Worm (Caenorhabditis elegans) whole organism, L1 larva: ENCODE measurements around the gene T21C12.8.

ENCODE experiments used
- F16B12.6 ChIP-seq: fragments of 150-350 bp; optimal IDR thresholded peaks from 2 replicates; lab custom pipeline; 2014; ENCODE audit warnings: missing biosample characterization, missing genetic modification characterization
- aha-1 ChIP-seq: fragments of 150-350 bp; optimal IDR thresholded peaks from 2 replicates; lab custom pipeline; 2014; ENCODE audit warnings: missing biosample characterization, missing genetic modification characterization
- aly-2 ChIP-seq: fragments of 150-350 bp; optimal IDR thresholded peaks from 2 replicates; lab custom pipeline; 2014; ENCODE audit warnings: missing biosample characterization, missing genetic modification characterization
- efl-3 ChIP-seq: fragments of 200-800 bp; sonication (Bioruptor generic); optimal IDR thresholded peaks from 2 replicates; lab custom pipeline; 2018; ENCODE audit warnings: mild to moderate bottlenecking, missing genetic modification characterization, missing compliant biosample characterization
- elt-2 ChIP-seq: sonication (generic microtip); optimal IDR thresholded peaks from 2 replicates; lab custom pipeline; 2016; ENCODE audit warnings: missing genetic modification characterization, mild to moderate bottlenecking, inconsistent platforms, missing compliant biosample characterization, missing genetic modification reagents
- elt-3 ChIP-seq, 6 experiments: fragments of 150-350 bp in 1 of 6; sonication (generic microtip); optimal IDR thresholded peaks; 2 replicates each; lab custom pipeline; 2017 to 2018; ENCODE audit warnings: missing biosample characterization in 6 of 6, missing genetic modification characterization in 6 of 6, inconsistent platforms in 1 of 6
- ets-5 ChIP-seq: fragments of 200-800 bp; sonication (Bioruptor generic); IDR thresholded peaks from 2 replicates; pipeline ENCODE4 v1.3.6; 2022; ENCODE audit warnings: missing genetic modification characterization, missing compliant biosample characterization
- fkh-10 ChIP-seq: sonication (generic microtip); optimal IDR thresholded peaks from 2 replicates; lab custom pipeline; 2017; ENCODE audit warnings: missing biosample characterization, missing genetic modification reagents, missing genetic modification characterization
- fkh-8 ChIP-seq: sonication (generic microtip); optimal IDR thresholded peaks from 2 replicates; lab custom pipeline; 2016; ENCODE audit warnings: mild to moderate bottlenecking, missing genetic modification characterization, missing compliant biosample characterization
- fos-1 ChIP-seq: fragments of 150-350 bp; optimal IDR thresholded peaks from 2 replicates; lab custom pipeline; 2014; ENCODE audit warnings: missing biosample characterization, missing genetic modification characterization
- hlh-4 ChIP-seq: sonication (generic microtip); optimal IDR thresholded peaks from 2 replicates; lab custom pipeline; 2016; ENCODE audit warnings: mild to moderate bottlenecking, missing genetic modification characterization, missing compliant biosample characterization
- lin-13 ChIP-seq: fragments of 150-350 bp; optimal IDR thresholded peaks from 2 replicates; lab custom pipeline; 2014; ENCODE audit warnings: missing biosample characterization, missing genetic modification reagents, missing genetic modification characterization
- lin-14 ChIP-seq: fragments of 200-800 bp; sonication (Bioruptor generic); optimal IDR thresholded peaks from 2 replicates; lab custom pipeline; 2018; ENCODE audit warnings: mild to moderate bottlenecking, missing genetic modification characterization, moderate library complexity, missing compliant biosample characterization
- lin-15B ChIP-seq: fragments of 150-350 bp; sonication (generic microtip); optimal IDR thresholded peaks from 3 replicates; lab custom pipeline; 2014; ENCODE audit warnings: missing biosample characterization, missing genetic modification characterization
- lin-39 ChIP-seq: fragments of 150-350 bp; optimal IDR thresholded peaks from 2 replicates; lab custom pipeline; 2014; ENCODE audit warnings: missing biosample characterization, missing genetic modification reagents, missing genetic modification characterization
- lir-3 ChIP-seq: sonication (generic microtip); optimal IDR thresholded peaks from 2 replicates; lab custom pipeline; 2016; ENCODE audit warnings: mild to moderate bottlenecking, missing genetic modification characterization, moderate library complexity, missing compliant biosample characterization; ENCODE audit not compliant: poor library complexity
- mab-9 ChIP-seq: fragments of 200-800 bp; sonication (Bioruptor generic); IDR thresholded peaks from 2 replicates; pipeline ENCODE4 v1.3.6; 2022; ENCODE audit warnings: missing genetic modification reagents, missing genetic modification characterization, missing compliant biosample characterization
- mdl-1 ChIP-seq, 2 experiments: fragments of 150-350 bp; optimal IDR thresholded peaks; 2 replicates each; lab custom pipeline; 2014 to 2017; ENCODE audit warnings: missing biosample characterization in 2 of 2, missing genetic modification characterization in 2 of 2, inconsistent platforms in 1 of 2
- nhr-20 ChIP-seq: sonication (generic microtip); optimal IDR thresholded peaks from 2 replicates; lab custom pipeline; 2016; ENCODE audit warnings: mild to moderate bottlenecking, missing genetic modification characterization, missing compliant biosample characterization
- nhr-237 ChIP-seq: fragments of 150-350 bp; optimal IDR thresholded peaks from 2 replicates; lab custom pipeline; 2014; ENCODE audit warnings: missing biosample characterization, missing genetic modification characterization
- nhr-28 ChIP-seq: fragments of 150-350 bp; optimal IDR thresholded peaks from 2 replicates; lab custom pipeline; 2014; ENCODE audit warnings: missing biosample characterization, missing genetic modification characterization
- nhr-47 ChIP-seq: sonication (generic microtip); optimal IDR thresholded peaks from 2 replicates; lab custom pipeline; 2016; ENCODE audit warnings: mild to moderate bottlenecking, missing genetic modification characterization, moderate library complexity, missing compliant biosample characterization
- nhr-76 ChIP-seq: sonication (generic microtip); optimal IDR thresholded peaks from 2 replicates; lab custom pipeline; 2017; ENCODE audit warnings: missing biosample characterization, missing genetic modification characterization
- nhr-77 ChIP-seq: fragments of 150-350 bp; optimal IDR thresholded peaks from 2 replicates; lab custom pipeline; 2014; ENCODE audit warnings: missing biosample characterization, missing genetic modification characterization
- nhr-90 ChIP-seq: sonication (generic microtip); optimal IDR thresholded peaks from 2 replicates; lab custom pipeline; 2016; ENCODE audit warnings: mild to moderate bottlenecking, missing genetic modification characterization, missing compliant biosample characterization; ENCODE audit not compliant: poor library complexity
- skn-1 ChIP-seq: fragments of 150-350 bp; optimal IDR thresholded peaks from 2 replicates; lab custom pipeline; 2014; ENCODE audit warnings: missing biosample characterization, missing genetic modification characterization
- snpc-4 ChIP-seq: fragments of 150-350 bp; optimal IDR thresholded peaks from 2 replicates; lab custom pipeline; 2014; ENCODE audit warnings: missing biosample characterization, missing genetic modification characterization
- sox-4 ChIP-seq: sonication (generic microtip); optimal IDR thresholded peaks from 2 replicates; lab custom pipeline; 2016; ENCODE audit warnings: missing genetic modification characterization, missing compliant biosample characterization
- sptf-1 ChIP-seq: fragments of 150-350 bp; optimal IDR thresholded peaks from 2 replicates; lab custom pipeline; 2014; ENCODE audit warnings: missing biosample characterization, missing genetic modification characterization
- sup-37 ChIP-seq: fragments of 200-800 bp; sonication (Bioruptor generic); optimal IDR thresholded peaks from 2 replicates; lab custom pipeline; 2018; ENCODE audit warnings: mild to moderate bottlenecking, missing genetic modification characterization, missing compliant biosample characterization
- unc-130 ChIP-seq: fragments of 150-350 bp; optimal IDR thresholded peaks from 2 replicates; lab custom pipeline; 2017; ENCODE audit warnings: missing biosample characterization, missing genetic modification characterization, inconsistent platforms
- xbp-1 ChIP-seq: sonication (generic microtip); optimal IDR thresholded peaks from 2 replicates; lab custom pipeline; 2016; ENCODE audit warnings: missing genetic modification characterization, missing compliant biosample characterization

The T21C12.8 gene

ce11 chrIII:10595066-10595465 lies 42.2 kb upstream of the T21C12.8 start, which contains the start of gene Y45F3A.9:
Gene Y45F3A.9 (minus strand): TSS chrIII:10595166.
- no peak for TF ChIP-seq sup-37
- no peak for TF ChIP-seq ets-5 (GFP tag; lab: Robert Waterston, UW)
- TF ChIP-seq nhr-47 (tag; lab: Kevin White, UChicago), result no peak
- TF ChIP-seq mdl-1 (tag; optimal IDR thresholded peaks at IDR 0.05; lab: Kevin White, UChicago), result no peak
- TF ChIP-seq hlh-4 (tag; lab: Kevin White, UChicago), result no peak
- TF ChIP-seq aly-2 (tag; lab: Kevin White, UChicago), result no peak
- no peak for TF ChIP-seq lir-3 (tag; lab: Kevin White, UChicago)
- TF ChIP-seq sptf-1 (tag; lab: Kevin White, UChicago), result no peak
- no peak for TF ChIP-seq efl-3 (GFP tag; lab: Kevin White, UChicago)
- TF ChIP-seq nhr-77 (tag; lab: Kevin White, UChicago), result no peak
- no peak for TF ChIP-seq skn-1 (tag; lab: Kevin White, UChicago)
- no peak for TF ChIP-seq lin-13 (GFP tag; lab: Kevin White, UChicago)
- no peak for TF ChIP-seq lin-39 (tag; lab: Kevin White, UChicago)
- no peak for TF ChIP-seq snpc-4 (tag; lab: Kevin White, UChicago)

ce11 chrIII:10592729-10593128 lies 39.9 kb upstream of the T21C12.8 start, which contains the start of gene Y45F3A.8:
Gene Y45F3A.8 (minus strand): TSS chrIII:10592829.
- TF ChIP-seq lir-3 (tag; lab: Kevin White, UChicago) (no peak), hlh-4 (tag; lab: Kevin White, UChicago) (no peak), nhr-90 (tag; lab: Kevin White, UChicago) (no peak), aha-1 (tag; lab: Kevin White, UChicago) (no peak), xbp-1 (tag; lab: Kevin White, UChicago) (no peak), efl-3 (GFP tag; lab: Kevin White, UChicago) (no peak), lin-39 (tag; lab: Kevin White, UChicago) (no peak), fkh-8 (tag; lab: Kevin White, UChicago) (no peak), nhr-28 (tag; lab: Kevin White, UChicago) (no peak), elt-2 (tag; lab: Kevin White, UChicago) (no peak), nhr-20 (tag; lab: Kevin White, UChicago) (no peak), unc-130 (tag; lab: Kevin White, UChicago) (no peak), lin-14 (no peak), sox-4 (tag; lab: Kevin White, UChicago) (no peak), mab-9 (GFP tag; lab: Robert Waterston, UW) (no peak)

- TF ChIP-seq unc-130 (tag; lab: Kevin White, UChicago) (no peak), elt-3 (tag; optimal IDR thresholded peaks at IDR 0.05; lab: Kevin White, UChicago) (no peak)
These were observed 39.2 kb upstream of the T21C12.8 start for ce11 chrIII:10592074-10592473.

ce11 chrIII:10586243-10586642 lies 33.4 kb upstream of the T21C12.8 start, which contains the start of gene Y45F3A.5:
Gene Y45F3A.5 (minus strand): TSS chrIII:10586343.
- no peak for TF ChIP-seq elt-2 (tag; lab: Kevin White, UChicago)
- no peak for TF ChIP-seq nhr-237 (tag; lab: Kevin White, UChicago)
- no peak for TF ChIP-seq ets-5 (GFP tag; lab: Robert Waterston, UW)
- TF ChIP-seq nhr-76 (tag; lab: Kevin White, UChicago), result no peak
- no peak for TF ChIP-seq fos-1 (tag; lab: Kevin White, UChicago)
- no peak for TF ChIP-seq lin-14

ce11 chrIII:10583483-10583882 lies 30.7 kb upstream of the T21C12.8 start:
- TF ChIP-seq F16B12.6 (no peak), fkh-10 (peak; percentile 40), lin-15B (tag; lab: Kevin White, UChicago) (no peak)
